Fruit fly (Drosophila melanogaster) whole organism, embryonic: ENCODE data around the gene Pgd.

Source experiments
- Adf1 ChIP-seq: fragments of 200-800 bp; sonication (Bioruptor generic); IDR thresholded peaks from 2 replicates; pipeline ENCODE4 v1.3.6; 2022; ENCODE audit warnings: missing biosample characterization, missing genetic modification characterization
- B-H2 ChIP-seq: fragments of 200-800 bp; sonication (Bioruptor generic); optimal IDR thresholded peaks from 2 replicates; lab custom pipeline; 2018; ENCODE audit warnings: missing biosample characterization, mild to moderate bottlenecking, missing genetic modification characterization
- BtbVII ChIP-seq: fragments of 200-800 bp; sonication (Bioruptor generic); optimal IDR thresholded peaks from 3 replicates; lab custom pipeline; 2017; ENCODE audit warnings: missing biosample characterization, mild to moderate bottlenecking, missing genetic modification characterization
- CG10959 ChIP-seq: fragments of 200-800 bp; sonication (Bioruptor generic); IDR thresholded peaks from 2 replicates; pipeline ENCODE4 v1.3.6; 2022; ENCODE audit warnings: missing biosample characterization, missing genetic modification characterization
- CG12769 ChIP-seq: fragments of 200-800 bp; sonication (Bioruptor generic); optimal IDR thresholded peaks from 2 replicates; lab custom pipeline; 2019; ENCODE audit warnings: missing biosample characterization, mild to moderate bottlenecking, missing genetic modification characterization, moderate library complexity
- CG13296 ChIP-seq: fragments of 200-800 bp; sonication (Bioruptor generic); optimal IDR thresholded peaks from 3 replicates; lab custom pipeline; 2018; ENCODE audit warnings: missing biosample characterization, mild to moderate bottlenecking, missing genetic modification characterization
- CG15601 ChIP-seq: fragments of 200-800 bp; sonication (Bioruptor generic); optimal IDR thresholded peaks from 3 replicates; lab custom pipeline; 2019; ENCODE audit warnings: missing biosample characterization, mild to moderate bottlenecking, missing genetic modification characterization, moderate library complexity
- CG1602 ChIP-seq: fragments of 200-800 bp; sonication (Bioruptor generic); optimal IDR thresholded peaks from 3 replicates; lab custom pipeline; 2016; ENCODE audit warnings: missing biosample characterization, missing genetic modification characterization
- CG17802 ChIP-seq: fragments of 200-800 bp; sonication (Bioruptor generic); optimal IDR thresholded peaks from 2 replicates; lab custom pipeline; 2018; ENCODE audit warnings: missing biosample characterization, mild to moderate bottlenecking, missing genetic modification characterization, moderate library complexity
- CG18262 ChIP-seq: fragments of 200-800 bp; optimal IDR thresholded peaks from 3 replicates; lab custom pipeline; 2019; ENCODE audit warnings: missing biosample characterization, mild to moderate bottlenecking, missing genetic modification characterization, moderate library complexity
- CG2129 ChIP-seq: fragments of 200-800 bp; sonication (Bioruptor generic); IDR thresholded peaks from 2 replicates; pipeline ENCODE4 v1.3.6; 2022; ENCODE audit warnings: missing biosample characterization, missing genetic modification characterization; ENCODE audit not compliant: partially characterized antibody
- CG2202 ChIP-seq: fragments of 200-800 bp; sonication (Bioruptor generic); optimal IDR thresholded peaks from 2 replicates; lab custom pipeline; 2018; ENCODE audit warnings: missing biosample characterization, mild to moderate bottlenecking, missing genetic modification characterization
- CG2678 ChIP-seq: fragments of 200-800 bp; sonication (Bioruptor generic); optimal IDR thresholded peaks from 3 replicates; lab custom pipeline; 2019; ENCODE audit warnings: missing biosample characterization, mild to moderate bottlenecking, missing genetic modification characterization, moderate library complexity
- CG2875 ChIP-seq: fragments of 200-800 bp; sonication (Bioruptor generic); optimal IDR thresholded peaks from 2 replicates; lab custom pipeline; 2017; ENCODE audit warnings: missing biosample characterization, mild to moderate bottlenecking, missing genetic modification characterization, missing genetic modification reagents
- CG43689 ChIP-seq: fragments of 200-800 bp; sonication (Bioruptor generic); IDR thresholded peaks from 2 replicates; pipeline ENCODE4 v1.3.6; 2022; ENCODE audit warnings: missing biosample characterization, missing genetic modification characterization
- CG6854 ChIP-seq: fragments of 200-800 bp; sonication (Bioruptor generic); optimal IDR thresholded peaks from 3 replicates; lab custom pipeline; 2017; ENCODE audit warnings: missing biosample characterization, mild to moderate bottlenecking, missing genetic modification characterization
- CG7928 ChIP-seq: fragments of 200-800 bp; sonication (Bioruptor generic); optimal IDR thresholded peaks from 2 replicates; lab custom pipeline; 2017; ENCODE audit warnings: missing biosample characterization, mild to moderate bottlenecking, missing genetic modification characterization
- CG7963 ChIP-seq: fragments of 200-800 bp; sonication (Bioruptor generic); IDR thresholded peaks from 3 replicates; pipeline ENCODE4 v1.3.6; 2022; ENCODE audit warnings: missing biosample characterization, missing genetic modification characterization; ENCODE audit not compliant: partially characterized antibody
- CG9876 ChIP-seq: fragments of 200-800 bp; sonication (Bioruptor generic); optimal IDR thresholded peaks from 2 replicates; lab custom pipeline; 2016; ENCODE audit warnings: missing biosample characterization, missing genetic modification characterization
- CTCF ChIP-seq: fragments of 200-800 bp; sonication (Bioruptor generic); optimal IDR thresholded peaks from 2 replicates; lab custom pipeline; 2017; ENCODE audit warnings: missing biosample characterization, mild to moderate bottlenecking, missing genetic modification characterization, moderate library complexity
- Dbx ChIP-seq: fragments of 200-800 bp; sonication (Bioruptor generic); IDR thresholded peaks from 3 replicates; pipeline ENCODE4 v1.3.6; 2022; ENCODE audit warnings: missing biosample characterization, missing genetic modification characterization
- Ets65A ChIP-seq: fragments of 200-800 bp; sonication (Bioruptor generic); peaks from one replicate; lab custom pipeline; 2016; ENCODE audit warnings: missing biosample characterization, missing genetic modification characterization
- Gsc ChIP-seq: fragments of 200-800 bp; sonication (Bioruptor generic); IDR thresholded peaks from 2 replicates; pipeline ENCODE4 v1.3.6; 2022; ENCODE audit warnings: missing biosample characterization, missing genetic modification characterization
- H2.0 ChIP-seq: fragments of 200-800 bp; sonication (Bioruptor generic); IDR thresholded peaks from 2 replicates; pipeline ENCODE4 v1.3.6; 2022; ENCODE audit warnings: missing biosample characterization, missing genetic modification characterization
- HLH4C ChIP-seq: fragments of 200-800 bp; sonication (Bioruptor generic); IDR thresholded peaks from 3 replicates; pipeline ENCODE4 v1.3.6; 2022; ENCODE audit warnings: missing biosample characterization, missing genetic modification characterization; ENCODE audit not compliant: partially characterized antibody
- Hand ChIP-seq: fragments of 200-800 bp; sonication (Bioruptor generic); optimal IDR thresholded peaks from 2 replicates; lab custom pipeline; 2017; ENCODE audit warnings: mild to moderate bottlenecking, missing biosample characterization, missing genetic modification reagents, missing genetic modification characterization
- Max ChIP-seq: fragments of 200-800 bp; sonication (Bioruptor generic); optimal IDR thresholded peaks from 2 replicates; lab custom pipeline; 2016; ENCODE audit warnings: missing biosample characterization, mild to moderate bottlenecking, missing genetic modification characterization
- Med ChIP-seq: fragments of 200-800 bp; sonication (Bioruptor generic); peaks from one replicate; lab custom pipeline; 2016; ENCODE audit warnings: missing biosample characterization, missing genetic modification characterization, mild to moderate bottlenecking, inconsistent platforms, moderate library complexity
- Neu2 ChIP-seq: fragments of 200-800 bp; sonication (Bioruptor generic); optimal IDR thresholded peaks from 3 replicates; lab custom pipeline; 2016; ENCODE audit warnings: missing biosample characterization, missing genetic modification characterization, borderline replicate concordance
- Nf-YA ChIP-seq: fragments of 200-800 bp; sonication (Bioruptor generic); IDR thresholded peaks from 2 replicates; pipeline ENCODE4 v1.3.6; 2022; ENCODE audit warnings: missing biosample characterization, missing genetic modification characterization
- PHDP ChIP-seq: fragments of 200-800 bp; sonication (Bioruptor generic); optimal IDR thresholded peaks from 3 replicates; lab custom pipeline; 2018; ENCODE audit warnings: missing biosample characterization, mild to moderate bottlenecking, missing genetic modification characterization, moderate library complexity
- Poxn ChIP-seq: fragments of 200-800 bp; sonication (Bioruptor generic); IDR thresholded peaks from 2 replicates; pipeline ENCODE4 v1.3.6; 2022; ENCODE audit warnings: missing biosample characterization, missing genetic modification characterization
- Rfx ChIP-seq: fragments of 200-800 bp; sonication (Bioruptor generic); IDR thresholded peaks from 2 replicates; pipeline ENCODE4 v1.3.6; 2022; ENCODE audit warnings: missing biosample characterization, missing genetic modification characterization
- Six4 ChIP-seq: fragments of 200-800 bp; sonication (Bioruptor generic); optimal IDR thresholded peaks from 2 replicates; lab custom pipeline; 2016; ENCODE audit warnings: missing biosample characterization, missing genetic modification characterization
- Sox102F ChIP-seq: fragments of 200-800 bp; sonication (Bioruptor generic); optimal IDR thresholded peaks from 2 replicates; lab custom pipeline; 2018; ENCODE audit warnings: missing biosample characterization, mild to moderate bottlenecking, missing genetic modification characterization, moderate library complexity
- ara ChIP-seq: fragments of 200-800 bp; sonication (Bioruptor generic); IDR thresholded peaks from 2 replicates; pipeline ENCODE4 v1.3.6; 2022; ENCODE audit warnings: missing biosample characterization, missing genetic modification characterization
- bowl ChIP-seq: fragments of 200-800 bp; sonication (Bioruptor generic); IDR thresholded peaks from 2 replicates; pipeline ENCODE4 v1.3.6; 2022; ENCODE audit warnings: missing biosample characterization, missing genetic modification characterization
- cad ChIP-seq: fragments of >200 bp; optimal IDR thresholded peaks from 2 replicates; lab custom pipeline; 2017; ENCODE audit warnings: missing biosample characterization, missing genetic modification characterization
- chn ChIP-seq: fragments of 200-800 bp; sonication (Bioruptor generic); optimal IDR thresholded peaks from 2 replicates; lab custom pipeline; 2016; ENCODE audit warnings: missing biosample characterization, missing genetic modification characterization
- crol ChIP-seq: fragments of 200-800 bp; sonication (Bioruptor generic); IDR thresholded peaks from 2 replicates; pipeline ENCODE4 v1.3.6; 2022; ENCODE audit warnings: missing biosample characterization, missing genetic modification characterization
- da ChIP-seq: fragments of 200-800 bp; sonication (Bioruptor generic); optimal IDR thresholded peaks from 2 replicates; lab custom pipeline; 2016; ENCODE audit warnings: missing biosample characterization, missing genetic modification characterization
- disco-r ChIP-seq: fragments of 200-800 bp; sonication (Bioruptor generic); optimal IDR thresholded peaks from 2 replicates; lab custom pipeline; 2016; ENCODE audit warnings: missing biosample characterization, missing genetic modification characterization
- dpn ChIP-seq, 2 experiments: fragments of 200-800 bp; sonication (Bioruptor generic); optimal IDR thresholded peaks; 3 replicates each; lab custom pipeline; 2016; ENCODE audit warnings: missing biosample characterization in 2 of 2, missing genetic modification characterization in 2 of 2
- dysf ChIP-seq: fragments of 200-800 bp; sonication (Bioruptor generic); IDR thresholded peaks from 3 replicates; pipeline ENCODE4 v1.3.6; 2022; ENCODE audit warnings: missing biosample characterization, missing genetic modification characterization
- exex ChIP-seq: fragments of 200-800 bp; sonication (Bioruptor generic); optimal IDR thresholded peaks from 4 replicates; lab custom pipeline; 2018; ENCODE audit warnings: missing biosample characterization, mild to moderate bottlenecking, missing genetic modification characterization, moderate library complexity
- gem ChIP-seq: fragments of 200-800 bp; sonication (Bioruptor generic); optimal IDR thresholded peaks from 2 replicates; lab custom pipeline; 2019; ENCODE audit warnings: missing biosample characterization, mild to moderate bottlenecking, missing genetic modification characterization, moderate library complexity
- grau ChIP-seq: fragments of 200-800 bp; optimal IDR thresholded peaks from 3 replicates; lab custom pipeline; 2019; ENCODE audit warnings: missing biosample characterization, mild to moderate bottlenecking, missing genetic modification characterization, moderate library complexity
- gsb-n ChIP-seq: fragments of 200-800 bp; sonication (Bioruptor generic); optimal IDR thresholded peaks from 3 replicates; lab custom pipeline; 2018; ENCODE audit warnings: missing biosample characterization, mild to moderate bottlenecking, missing genetic modification characterization
- mirr ChIP-seq: fragments of 200-800 bp; sonication (Bioruptor generic); optimal IDR thresholded peaks from 3 replicates; lab custom pipeline; 2018; ENCODE audit warnings: missing biosample characterization, mild to moderate bottlenecking, missing genetic modification characterization
- pb ChIP-seq: fragments of 200-800 bp; sonication (Bioruptor generic); optimal IDR thresholded peaks from 3 replicates; lab custom pipeline; 2016; ENCODE audit warnings: missing biosample characterization, missing genetic modification characterization

Pgd gene

DNA sequence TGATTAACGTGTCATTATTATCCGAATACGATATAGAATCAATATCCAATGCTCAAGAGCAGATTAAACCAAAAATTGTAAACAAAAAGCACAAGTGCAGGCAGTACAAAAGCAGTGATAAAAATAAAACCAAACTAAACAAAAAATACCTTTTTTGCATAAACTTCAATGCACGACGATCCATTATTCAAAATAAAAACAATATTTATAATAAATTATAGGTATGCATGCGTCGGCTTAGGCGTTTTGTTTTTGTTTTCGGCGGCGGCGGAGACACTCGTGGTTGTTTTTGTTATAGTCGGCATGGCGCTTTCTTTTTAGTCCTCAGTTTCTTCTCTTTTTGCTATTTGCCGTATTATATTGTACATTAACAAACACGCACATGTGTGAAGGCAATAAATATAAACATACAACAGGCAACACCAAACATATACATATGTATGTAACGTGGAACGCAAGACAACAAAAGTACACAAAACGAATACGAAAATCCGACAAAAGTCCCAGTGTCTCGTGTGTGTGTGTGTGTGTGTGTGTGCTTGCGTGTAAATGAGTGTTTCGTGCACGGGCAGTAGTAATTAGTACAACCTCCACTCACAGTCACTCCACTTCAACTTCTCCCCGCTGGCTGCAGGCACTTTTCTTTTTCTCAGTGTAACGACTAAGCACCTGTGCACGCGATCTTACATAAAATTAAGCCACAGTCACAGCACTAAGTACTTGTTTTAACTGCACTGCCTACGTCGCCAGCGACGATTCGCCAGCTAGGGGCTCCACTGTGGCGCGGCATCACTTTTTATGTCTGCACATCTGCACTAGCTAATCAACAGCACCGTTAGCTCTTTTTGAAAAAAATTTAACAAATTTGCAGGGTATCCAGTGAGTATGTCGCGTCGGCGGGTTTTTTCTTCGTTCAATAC is 8.8 kb upstream of the Pgd start (continued):
- TF ChIP-seq BtbVII (GFP tag; lab: Kevin White, UChicago): no peak
- no peak; the same call in 1 of the 2 replicates for TF ChIP-seq ara (GFP tag; lab: Robert Waterston, UW)
- no peak for TF ChIP-seq Nf-YA (GFP tag; lab: Robert Waterston, UW)
- peak; percentile 28 for TF ChIP-seq exex (tag; lab: Kevin White, UChicago)
- no peak for TF ChIP-seq CG2129
- TF ChIP-seq Gsc (GFP tag; lab: Robert Waterston, UW): no peak
- no peak for TF ChIP-seq CG2202
- TF ChIP-seq mirr: no peak
- TF ChIP-seq Hand (GFP tag; lab: Kevin White, UChicago): no peak
- peak; percentile 12 for TF ChIP-seq pb (GFP tag; lab: Kevin White, UChicago)
- TF ChIP-seq CG18262 (tag; lab: Kevin White, UChicago): peak; percentile 6
- TF ChIP-seq Ets65A (GFP tag; lab: Kevin White, UChicago): peak; percentile 81
- TF ChIP-seq da (GFP tag; lab: Kevin White, UChicago): peak; percentile 1
- no peak for TF ChIP-seq Adf1 (GFP tag; lab: Robert Waterston, UW)
- no peak for TF ChIP-seq Neu2 (GFP tag; lab: Kevin White, UChicago)
- no peak for TF ChIP-seq CG7963 (GFP tag; lab: Robert Waterston, UW)
- no peak for TF ChIP-seq PHDP
- TF ChIP-seq CG2875 (GFP tag; lab: Kevin White, UChicago): no peak
- peak; percentile 61 for TF ChIP-seq CG2678
- TF ChIP-seq CG13296 (GFP tag; lab: Kevin White, UChicago): no peak
- no peak for TF ChIP-seq Six4 (GFP tag; lab: Kevin White, UChicago)
- no peak for TF ChIP-seq CG15601 (tag; lab: Kevin White, UChicago)
- no peak for TF ChIP-seq HLH4C (GFP tag; lab: Robert Waterston, UW)
- TF ChIP-seq CG6854 (GFP tag; lab: Kevin White, UChicago): no peak
- TF ChIP-seq gem (tag; lab: Kevin White, UChicago): peak; percentile 59
- TF ChIP-seq bowl (GFP tag; lab: Robert Waterston, UW): no peak
- no peak for TF ChIP-seq CG10959
- no peak for TF ChIP-seq cad (GFP tag; lab: Kevin White, UChicago)
- TF ChIP-seq Max: no peak
- no peak for TF ChIP-seq Dbx (GFP tag; lab: Robert Waterston, UW)
- TF ChIP-seq B-H2 (GFP tag; lab: Kevin White, UChicago): no peak
- no peak for TF ChIP-seq CTCF
- TF ChIP-seq CG17802 (tag; lab: Kevin White, UChicago): peak; percentile 0
- no peak for TF ChIP-seq CG43689 (GFP tag; lab: Robert Waterston, UW)
- TF ChIP-seq CG12769: no peak
- peak; percentile 12 to 53 for TF ChIP-seq dpn (GFP tag; optimal IDR thresholded peaks at IDR 0.05; lab: Kevin White, UChicago)
- TF ChIP-seq CG1602 (GFP tag; lab: Kevin White, UChicago): no peak
- peak; percentile 68 for TF ChIP-seq dysf (GFP tag; lab: Robert Waterston, UW)
- TF ChIP-seq CG9876: no peak
- TF ChIP-seq disco-r: no peak
- TF ChIP-seq Rfx: peak; percentile 54
- no peak for TF ChIP-seq chn (GFP tag; lab: Kevin White, UChicago)
- peak; percentile 41 for TF ChIP-seq H2.0 (GFP tag; lab: Robert Waterston, UW)
- TF ChIP-seq CG7928 (GFP tag; lab: Kevin White, UChicago): no peak
- no peak for TF ChIP-seq Poxn (GFP tag; lab: Robert Waterston, UW)
- TF ChIP-seq crol: no peak
- peak; percentile 53 for TF ChIP-seq Med (GFP tag; lab: Kevin White, UChicago)
- peak; percentile 31 for TF ChIP-seq Sox102F
- TF ChIP-seq grau (tag; lab: Kevin White, UChicago): peak; percentile 92
- TF ChIP-seq gsb-n (tag; lab: Kevin White, UChicago): no peak
